Worm (Caenorhabditis elegans) whole organism, L4/young adult: ENCODE results near the gene K12D12.4.

Experiments used
- W03F9.2 ChIP-seq: fragments of 150-350 bp; optimal IDR thresholded peaks from 2 replicates; lab custom pipeline; 2014; ENCODE audit warnings: missing biosample characterization, missing genetic modification characterization
- dao-5 ChIP-seq: sonication (generic microtip); optimal IDR thresholded peaks from 2 replicates; lab custom pipeline; 2016; ENCODE audit warnings: missing genotype, missing genetic modification characterization, moderate library complexity, missing compliant biosample characterization
- him-1 ChIP-seq: sonication (generic microtip); optimal IDR thresholded peaks from 2 replicates; lab custom pipeline; 2016; ENCODE audit warnings: missing genotype, missing genetic modification reagents, missing genetic modification characterization, missing compliant biosample characterization

The K12D12.4 gene

DNA sequence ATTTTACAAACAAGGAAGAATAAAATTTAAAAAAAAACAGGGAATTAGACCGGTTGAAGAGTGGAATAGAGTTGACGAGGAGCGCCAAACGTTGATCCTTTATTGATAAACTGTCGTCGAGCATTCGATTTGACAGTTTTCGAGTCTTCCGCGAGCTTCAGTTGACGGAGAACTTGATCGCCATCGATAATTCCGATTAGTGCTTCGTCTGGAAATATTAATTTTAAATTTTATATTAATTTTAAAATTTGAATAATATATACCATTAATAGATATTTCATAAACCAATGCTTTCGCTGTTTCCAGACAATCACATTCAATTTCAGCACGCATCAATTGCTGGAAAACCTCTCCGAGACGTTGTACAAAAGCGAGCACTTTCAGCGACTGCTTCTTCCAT, at the start of gene K12D12.4:
Gene K12D12.4, minus strand, starts transcription at position 101 of the 400 bp plus-strand sequence.
- TF ChIP-seq W03F9.2 (tag; lab: Kevin White, UChicago) (no peak), dao-5 (tag; lab: Kevin White, UChicago) (no peak), him-1 (tag; lab: Kevin White, UChicago) (no peak)

DNA sequence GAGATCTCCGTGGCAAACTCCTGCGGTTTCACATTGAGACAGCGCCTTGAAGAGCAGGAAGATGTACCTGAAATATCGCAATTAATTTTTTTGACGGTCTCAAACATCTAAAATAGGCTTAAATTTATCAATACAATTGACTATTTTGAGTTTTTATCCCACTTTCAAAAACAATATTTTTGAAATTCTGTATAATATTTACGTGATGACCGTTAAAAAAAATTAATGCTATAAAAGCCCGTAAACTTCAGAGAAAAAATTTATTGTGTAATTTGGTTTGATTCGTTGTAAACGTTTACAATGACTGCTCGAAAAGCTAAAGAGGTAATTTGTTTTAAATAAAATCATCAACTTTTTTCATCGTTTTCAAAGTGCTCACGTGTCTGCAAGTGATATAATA, 48.8 kb upstream of the K12D12.4 start, which contains the start of gene ZK930.7:
Gene ZK930.7, plus strand, starts transcription at position 301 of the 400 bp plus-strand sequence.
- TF ChIP-seq dao-5 (tag; lab: Kevin White, UChicago), result no peak

DNA sequence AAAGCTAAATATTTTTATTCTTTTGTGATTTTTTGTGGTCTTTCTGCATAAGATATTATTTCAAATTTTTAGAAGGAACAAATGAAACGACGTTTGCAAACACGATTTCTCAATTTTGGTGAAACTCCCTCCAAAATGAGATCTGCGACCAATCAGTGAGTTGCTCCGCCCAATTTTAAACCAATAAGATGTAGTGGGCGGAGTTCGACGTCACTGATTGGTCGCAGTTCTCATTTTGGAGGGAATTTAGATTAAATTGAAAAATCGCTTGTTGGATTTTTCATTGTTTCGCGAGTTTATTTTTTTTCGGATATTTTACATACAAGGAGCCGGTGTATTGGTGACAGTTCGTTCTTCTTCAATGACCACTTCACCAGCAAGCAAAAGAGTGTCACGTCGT, 45.0 kb upstream of the K12D12.4 start:
- no peak for TF ChIP-seq him-1 (tag; lab: Kevin White, UChicago)

DNA sequence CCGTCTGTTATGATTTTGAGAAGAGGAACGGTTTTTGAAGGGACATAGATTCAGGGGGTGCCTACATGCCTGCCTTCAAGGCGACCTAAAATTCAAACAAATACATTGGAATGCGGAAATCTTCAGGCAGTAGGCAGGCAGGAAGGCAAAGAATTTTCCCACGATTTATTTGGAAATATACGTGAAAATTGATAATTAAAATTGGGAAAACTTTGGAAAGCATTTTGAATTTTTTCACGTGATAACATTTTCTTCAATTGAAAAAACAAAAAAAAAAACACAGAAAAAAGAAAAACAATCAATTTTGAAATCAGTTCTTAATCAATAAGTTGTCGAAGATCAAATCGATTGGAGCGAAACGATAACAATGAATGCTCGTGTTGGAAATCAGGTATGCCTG, 40.7 kb upstream of the K12D12.4 start, which contains the start of gene ZK930.4:
Gene ZK930.4, plus strand, starts transcription at position 301 of the 400 bp plus-strand sequence.
- TF ChIP-seq W03F9.2 (tag; lab: Kevin White, UChicago) (no peak), him-1 (tag; lab: Kevin White, UChicago) (no peak), dao-5 (tag; lab: Kevin White, UChicago) (no peak)

DNA sequence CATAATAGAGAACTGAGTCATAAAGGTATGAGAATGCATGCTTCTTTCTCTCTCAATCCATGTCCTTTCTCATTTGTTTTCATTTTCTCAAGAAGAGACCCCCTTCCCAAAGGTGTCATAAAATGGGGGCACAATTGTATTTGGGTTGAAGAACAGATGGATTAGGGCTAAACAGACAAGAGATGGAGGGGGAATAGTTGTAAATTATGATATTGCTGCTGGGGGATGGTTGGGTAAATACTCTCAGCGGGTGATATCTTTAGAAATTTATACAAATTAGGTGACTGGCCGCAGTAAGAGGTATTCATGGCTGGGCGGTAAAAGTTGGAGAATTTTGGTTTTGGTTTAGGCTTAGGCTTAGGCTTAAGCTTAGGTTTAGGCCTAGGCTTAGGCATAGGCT, 39.5 kb upstream of the K12D12.4 start:
- TF ChIP-seq him-1 (tag; lab: Kevin White, UChicago) (no peak), dao-5 (tag; lab: Kevin White, UChicago) (no peak), W03F9.2 (tag; lab: Kevin White, UChicago) (no peak)

DNA sequence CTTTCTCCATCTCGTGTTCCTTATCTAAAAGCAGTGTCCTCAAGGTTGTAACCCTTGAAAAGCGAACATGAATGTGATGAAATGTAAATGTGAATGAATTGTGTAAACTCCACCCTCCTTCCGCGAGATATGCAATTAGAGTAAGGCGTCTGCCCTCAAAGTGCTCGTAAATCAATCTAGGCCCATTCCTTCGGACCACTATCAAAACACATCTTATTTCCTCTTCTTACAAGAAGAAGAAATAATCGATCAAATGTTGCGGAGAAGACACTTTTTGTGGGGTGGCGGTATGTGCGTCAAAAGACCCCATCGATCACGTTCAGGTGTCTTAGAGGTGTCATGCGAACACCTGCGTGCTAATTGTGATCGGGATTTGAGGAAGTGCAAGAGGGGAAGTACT, 36.7 kb upstream of the K12D12.4 start:
- TF ChIP-seq him-1 (tag; lab: Kevin White, UChicago) (no peak), dao-5 (tag; lab: Kevin White, UChicago) (no peak), W03F9.2 (tag; lab: Kevin White, UChicago) (no peak)

DNA sequence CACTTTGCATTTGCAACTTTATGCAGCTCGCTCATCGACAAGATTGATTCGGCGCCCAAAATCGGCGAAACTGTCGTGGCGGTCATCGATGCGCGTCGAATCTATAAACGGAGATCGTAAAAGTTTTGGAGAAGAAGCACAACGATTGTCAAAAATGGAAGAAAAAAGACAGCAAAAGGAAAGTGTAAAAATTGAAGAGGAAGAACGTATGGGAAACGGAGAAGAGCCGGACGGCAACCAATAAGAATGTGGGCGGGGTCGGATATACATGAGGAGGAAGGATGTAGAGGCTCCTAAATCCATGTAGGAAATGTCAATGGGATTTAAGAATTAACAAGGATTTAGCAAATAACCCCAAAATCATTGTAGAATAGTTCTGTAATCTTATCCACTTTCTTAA, 35.6 kb upstream of the K12D12.4 start, which contains the start of gene vab-23:
Gene vab-23, minus strand, starts transcription at position 101 of the 400 bp plus-strand sequence.
- no peak for TF ChIP-seq dao-5 (tag; lab: Kevin White, UChicago)
- no peak for TF ChIP-seq W03F9.2 (tag; lab: Kevin White, UChicago)
- TF ChIP-seq him-1 (tag; lab: Kevin White, UChicago), result no peak

DNA sequence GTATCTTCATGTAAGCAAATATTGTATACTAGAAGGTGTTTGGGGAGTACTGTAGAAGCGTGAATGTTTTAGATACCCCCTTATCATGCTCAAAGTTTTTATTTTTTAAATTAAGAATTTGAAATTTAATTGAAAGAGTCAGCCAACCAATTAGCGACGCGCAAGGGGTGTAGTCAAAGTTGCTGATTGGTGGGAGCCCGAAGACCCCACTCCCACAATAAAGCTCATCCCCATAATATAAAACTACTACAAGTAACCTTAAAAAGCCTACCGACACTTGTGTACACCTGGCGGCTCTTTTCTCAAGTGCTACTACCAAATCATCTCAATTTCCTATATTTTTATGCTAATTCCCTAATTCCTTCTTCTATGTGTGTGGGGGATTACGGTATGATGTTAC, 34.2 kb upstream of the K12D12.4 start:
- TF ChIP-seq W03F9.2 (tag; lab: Kevin White, UChicago) (no peak), dao-5 (tag; lab: Kevin White, UChicago) (no peak), him-1 (tag; lab: Kevin White, UChicago) (no peak)

DNA sequence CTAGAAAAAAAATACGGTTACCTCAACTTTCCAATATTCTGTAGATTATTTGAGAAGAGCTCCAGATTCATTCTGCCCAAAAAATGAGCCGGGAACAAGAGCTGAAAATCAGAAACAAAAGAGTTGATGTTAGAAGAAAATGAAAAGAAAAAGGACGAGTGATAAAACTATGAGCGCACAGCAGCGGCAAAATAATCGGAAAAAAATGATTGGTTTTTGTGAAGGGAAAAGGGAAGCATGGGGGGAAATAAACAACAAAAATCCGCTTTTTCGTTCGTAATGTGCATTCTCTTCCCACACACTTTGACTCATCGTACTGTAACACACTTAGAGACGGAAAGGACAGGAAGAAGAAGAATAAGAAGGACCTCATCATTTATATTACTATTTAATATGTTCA, 27.8 kb upstream of the K12D12.4 start, which contains the start of gene ZK930.2:
Gene ZK930.2, minus strand, starts transcription at position 101 of the 400 bp plus-strand sequence.
- TF ChIP-seq W03F9.2 (tag; lab: Kevin White, UChicago), result no peak
- no peak for TF ChIP-seq him-1 (tag; lab: Kevin White, UChicago)
- TF ChIP-seq dao-5 (tag; lab: Kevin White, UChicago), result no peak

DNA sequence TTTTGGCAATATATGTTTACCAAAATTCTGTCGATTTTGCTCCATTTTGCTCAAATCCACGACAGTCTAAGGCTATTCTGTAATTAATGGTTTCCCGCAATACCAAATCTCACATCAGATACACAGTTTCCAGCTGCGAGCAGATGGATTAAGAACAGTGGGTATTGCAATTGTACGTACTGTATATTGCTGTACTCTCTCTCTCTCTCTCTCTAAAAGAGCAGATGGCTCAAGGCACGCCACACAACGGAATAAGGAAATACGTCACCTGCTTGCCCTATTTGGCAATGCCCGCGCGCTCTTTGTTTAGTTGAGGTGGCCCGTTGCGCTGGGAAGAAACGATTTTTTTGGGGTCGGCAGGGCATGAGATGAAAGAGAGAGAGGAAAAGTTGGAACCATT, 25.1 kb upstream of the K12D12.4 start:
- TF ChIP-seq W03F9.2 (tag; lab: Kevin White, UChicago) (no peak), him-1 (tag; lab: Kevin White, UChicago) (no peak), dao-5 (tag; lab: Kevin White, UChicago) (no peak)

DNA sequence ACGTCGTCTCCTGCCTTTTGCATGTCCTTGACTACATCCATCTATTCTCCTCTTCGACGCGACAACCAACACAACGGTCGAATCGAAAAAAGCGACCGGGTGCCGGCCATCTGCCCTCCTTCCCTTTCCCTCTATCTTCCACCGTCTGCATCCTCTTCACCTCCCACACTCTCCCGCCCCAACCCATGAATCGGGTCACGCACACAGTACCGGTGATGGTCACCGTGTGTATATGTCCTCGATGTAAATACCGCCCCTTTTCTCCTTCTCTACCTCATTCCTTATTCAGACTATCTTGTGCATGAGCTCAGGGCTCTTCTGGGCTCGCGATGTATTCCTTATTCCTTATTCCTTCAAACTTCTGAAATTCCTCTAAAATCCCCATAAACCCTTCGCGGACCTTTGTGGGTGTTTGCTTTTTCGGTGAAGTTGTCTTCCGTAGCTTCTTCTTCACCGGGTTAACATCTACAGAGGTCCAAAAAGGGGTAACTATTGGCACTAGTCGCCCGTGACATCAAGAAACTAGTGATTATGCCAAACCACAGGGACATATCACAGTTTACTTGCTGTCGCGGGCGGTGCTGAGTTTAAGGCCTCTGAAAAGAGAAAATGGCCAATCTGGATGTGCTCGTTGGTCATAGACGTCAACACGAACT, 24.0 kb upstream of the K12D12.4 start:
- TF ChIP-seq W03F9.2 (tag; lab: Kevin White, UChicago) (no peak), him-1 (tag; lab: Kevin White, UChicago) (no peak), dao-5 (tag; lab: Kevin White, UChicago) (no peak)

DNA sequence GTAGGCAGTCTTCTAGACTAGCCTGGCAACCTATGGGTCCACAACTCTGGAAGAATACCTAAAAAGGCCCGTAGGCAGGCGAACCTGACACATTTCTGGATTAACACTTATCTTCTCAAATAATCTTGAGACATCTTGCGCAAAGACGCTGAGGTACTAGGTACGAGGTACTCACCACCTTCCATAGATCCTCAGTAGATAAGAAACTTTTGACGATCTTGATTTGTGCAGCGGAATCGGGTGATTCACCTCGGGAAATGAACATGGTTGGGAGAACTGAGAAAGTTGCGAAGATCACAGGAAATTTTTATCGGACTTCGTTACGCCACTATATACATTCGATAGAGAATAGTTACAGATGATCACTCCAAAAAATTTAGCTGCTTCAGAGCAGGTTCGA, 22.6 kb upstream of the K12D12.4 start:
- TF ChIP-seq him-1 (tag; lab: Kevin White, UChicago) (no peak), W03F9.2 (tag; lab: Kevin White, UChicago) (no peak), dao-5 (tag; lab: Kevin White, UChicago) (no peak)

DNA sequence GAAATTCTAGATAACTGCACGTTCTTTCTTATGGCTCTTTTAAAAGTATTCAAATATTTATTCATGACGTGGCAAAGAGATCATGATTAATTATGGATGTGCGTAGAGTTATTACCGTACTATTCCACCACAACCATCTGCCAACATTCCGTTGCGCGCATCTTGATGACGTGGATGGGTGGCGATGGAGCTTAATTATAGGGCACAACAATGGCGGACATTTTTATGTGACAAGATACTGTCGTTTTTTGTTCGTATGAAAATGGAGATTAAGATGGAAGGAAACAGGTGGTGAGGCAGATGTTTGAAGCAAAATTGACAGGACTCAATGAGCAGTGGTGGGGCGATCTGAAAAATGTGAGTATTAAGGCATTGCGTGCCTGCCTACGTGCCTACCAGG, 22.2 kb upstream of the K12D12.4 start:
- no peak for TF ChIP-seq W03F9.2 (tag; lab: Kevin White, UChicago)
- no peak for TF ChIP-seq dao-5 (tag; lab: Kevin White, UChicago)
- TF ChIP-seq him-1 (tag; lab: Kevin White, UChicago), result no peak

DNA sequence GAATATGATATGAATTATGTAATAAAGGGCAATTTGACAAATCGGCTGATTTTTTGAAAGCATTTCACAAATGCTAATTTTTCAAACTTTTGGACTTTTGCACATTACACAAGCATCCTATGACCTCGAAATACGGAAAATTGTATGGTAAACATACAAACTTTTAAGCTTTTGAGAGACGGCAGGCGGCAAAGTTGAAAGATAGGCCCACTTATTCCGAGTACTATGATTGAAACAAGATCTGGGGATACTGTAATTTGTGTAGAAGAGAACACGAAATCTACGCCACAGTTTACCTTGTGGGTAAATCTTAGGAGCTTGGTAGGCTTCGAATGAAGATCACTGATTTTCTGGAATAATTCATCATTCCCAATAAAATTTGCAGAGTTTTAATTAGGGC, 18.1 kb upstream of the K12D12.4 start, which contains the start of gene ZK930.6:
Gene ZK930.6, plus strand, starts transcription at position 301 of the 400 bp plus-strand sequence.
- TF ChIP-seq dao-5 (tag; lab: Kevin White, UChicago) (no peak), him-1 (tag; lab: Kevin White, UChicago) (no peak), W03F9.2 (tag; lab: Kevin White, UChicago) (no peak)
